Worm (Caenorhabditis elegans) whole organism, L4 larva: ENCODE results near the gene snfc-5.

Experiments used
- ama-1 ChIP-seq: fragments of 150-350 bp; optimal IDR thresholded peaks from 2 replicates; lab custom pipeline; 2014; ENCODE audit warnings: inconsistent platforms, mixed read lengths
- ces-1 ChIP-seq: fragments of 150-350 bp; sonication (generic microtip); optimal IDR thresholded peaks from 4 replicates; lab custom pipeline; 2014; ENCODE audit warnings: missing biosample characterization, missing genetic modification reagents, missing genetic modification characterization
- daf-8 ChIP-seq: fragments of 200-800 bp; sonication (Bioruptor generic); IDR thresholded peaks from 2 replicates; pipeline ENCODE4 v1.3.6; 2022; ENCODE audit warnings: missing genetic modification characterization, missing compliant biosample characterization
- fos-1 ChIP-seq: fragments of 150-350 bp; optimal IDR thresholded peaks from 2 replicates; lab custom pipeline; 2014; ENCODE audit warnings: missing biosample characterization, missing genetic modification characterization
- jun-1 ChIP-seq: fragments of 150-350 bp; optimal IDR thresholded peaks from 2 replicates; lab custom pipeline; 2014; ENCODE audit warnings: missing biosample characterization, missing genetic modification reagents, missing genetic modification characterization
- lin-39 ChIP-seq: fragments of 150-350 bp; optimal IDR thresholded peaks from 2 replicates; lab custom pipeline; 2014; ENCODE audit warnings: missing biosample characterization, missing genetic modification reagents, missing genetic modification characterization
- mdl-1 ChIP-seq, 2 experiments: fragments of 150-350 bp in 1 of 2; sonication (generic microtip) in 1 of 2; optimal IDR thresholded peaks; 2 replicates each; lab custom pipeline; 2014 to 2017; ENCODE audit warnings: missing biosample characterization in 2 of 2, missing genetic modification characterization in 2 of 2
- nhr-11 ChIP-seq: fragments of 150-350 bp; optimal IDR thresholded peaks from 2 replicates; lab custom pipeline; 2014; ENCODE audit warnings: missing biosample characterization, missing genetic modification characterization
- nhr-28 ChIP-seq: fragments of 150-350 bp; optimal IDR thresholded peaks from 2 replicates; lab custom pipeline; 2014; ENCODE audit warnings: missing biosample characterization, missing genetic modification characterization
- nhr-77 ChIP-seq: fragments of 150-350 bp; optimal IDR thresholded peaks from 2 replicates; lab custom pipeline; 2014; ENCODE audit warnings: missing biosample characterization, missing genetic modification characterization
- pha-4 ChIP-seq, 2 experiments: fragments of 150-350 bp in 1 of 2; fragments of 200-800 bp in 1 of 2; sonication (Bioruptor generic) in 1 of 2; IDR thresholded peaks in 1 of 2; optimal IDR thresholded peaks in 1 of 2; 2 replicates each; pipeline versions ENCODE4 v1.3.6 to Lab custom; 2014 to 2022; ENCODE audit warnings: missing genetic modification characterization in 2 of 2, missing genetic modification reagents in 2 of 2, missing biosample characterization in 1 of 2, missing compliant biosample characterization in 1 of 2
- sdz-12 ChIP-seq: fragments of 200-800 bp; sonication (Bioruptor generic); optimal IDR thresholded peaks from 2 replicates; lab custom pipeline; 2018; ENCODE audit warnings: mild to moderate bottlenecking, missing genetic modification characterization, missing compliant biosample characterization
- ztf-11 ChIP-seq: fragments of 150-350 bp; optimal IDR thresholded peaks from 2 replicates; lab custom pipeline; 2014; ENCODE audit warnings: missing biosample characterization, missing genetic modification characterization

DNA sequence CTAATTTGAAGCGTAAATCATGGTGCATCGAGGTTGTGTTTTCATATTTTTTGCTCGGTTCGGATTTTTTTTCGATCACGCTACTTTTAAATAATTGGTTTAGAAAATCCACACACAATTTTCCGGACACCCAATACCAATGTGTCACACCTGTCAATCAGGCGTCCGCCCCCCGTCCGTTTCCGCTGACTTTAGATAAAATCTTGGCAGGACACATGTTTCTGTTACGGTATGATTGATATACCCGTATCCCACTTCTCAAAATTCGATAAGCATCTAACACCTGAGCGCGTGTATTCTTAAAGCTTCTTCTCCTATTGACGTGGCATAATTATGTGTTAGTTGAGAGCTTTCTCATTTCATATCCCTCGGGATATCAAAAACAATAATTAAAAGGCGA is 43.4 kb downstream of the snfc-5 start:
- TF ChIP-seq nhr-28 (tag; lab: Kevin White, UChicago) (no peak), fos-1 (tag; lab: Kevin White, UChicago) (no peak), daf-8 (no peak), ces-1 (GFP tag; lab: Kevin White, UChicago) (no peak), sdz-12 (GFP tag; lab: Kevin White, UChicago) (no peak), mdl-1 (tag; optimal IDR thresholded peaks at IDR 0.05; lab: Kevin White, UChicago) (no peak), ama-1 (lab: Kevin White, UChicago) (no peak), nhr-77 (tag; lab: Kevin White, UChicago) (no peak), lin-39 (tag; lab: Kevin White, UChicago) (no peak), ztf-11 (tag; lab: Kevin White, UChicago) (no peak), jun-1 (tag; lab: Kevin White, UChicago) (no peak), nhr-11 (tag; lab: Kevin White, UChicago) (no peak), pha-4 (GFP tag; IDR thresholded peaks at IDR 0.05; lab: Robert Waterston, UW) (no peak), pha-4 (tag; optimal IDR thresholded peaks at IDR 0.05; lab: Kevin White, UChicago) (no peak)
